Fruit fly (Drosophila melanogaster): ENCODE measurements around the gene CG11034.

- TF ChIP-seq HLHmδ (GFP tag; optimal IDR thresholded peaks at IDR 0.05): no peak
- no peak for TF ChIP-seq gfzf (GFP tag; optimal IDR thresholded peaks at IDR 0.05)
- TF ChIP-seq CG32772 (GFP tag; IDR thresholded peaks at IDR 0.05): no peak
- TF ChIP-seq CG17568 (GFP tag; optimal IDR thresholded peaks at IDR 0.05): no peak
Measured at dm6 chr2L:5811274-5811673, 6.1 kb downstream of the CG11034 start, which contains the start of gene CG43307.

Measured in whole organism, embryonic.